Fruit fly (Drosophila melanogaster) whole organism, embryonic: ENCODE data around the gene Orc2.

Source experiments
- Abd-B ChIP-seq: fragments of 200-800 bp; sonication (Bioruptor generic); optimal IDR thresholded peaks from 2 replicates; lab custom pipeline; 2018; ENCODE audit warnings: missing biosample characterization, mild to moderate bottlenecking, missing genetic modification characterization, moderate library complexity
- Ada2b ChIP-seq: fragments of 200-800 bp; sonication (Bioruptor generic); IDR thresholded peaks from 2 replicates; pipeline ENCODE4 v1.3.6; 2022; ENCODE audit warnings: missing biosample characterization, missing genetic modification characterization
- Atf-2 ChIP-seq: fragments of 200-800 bp; sonication (Bioruptor generic); optimal IDR thresholded peaks from 2 replicates; lab custom pipeline; 2016; ENCODE audit warnings: missing biosample characterization, missing genetic modification characterization
- Atf6 ChIP-seq: fragments of 200-800 bp; sonication (Bioruptor generic); IDR thresholded peaks from 2 replicates; pipeline ENCODE4 v1.3.6; 2022; ENCODE audit warnings: missing biosample characterization, missing genetic modification characterization
- CG10274 ChIP-seq: fragments of 200-800 bp; sonication (Bioruptor generic); optimal IDR thresholded peaks from 3 replicates; lab custom pipeline; 2017; ENCODE audit warnings: missing biosample characterization, mild to moderate bottlenecking, missing genetic modification characterization
- CG11456 ChIP-seq: fragments of 200-800 bp; sonication (Bioruptor generic); IDR thresholded peaks from 3 replicates; pipeline ENCODE4 v1.3.6; 2022; ENCODE audit warnings: missing biosample characterization, missing genetic modification characterization
- CG15601 ChIP-seq: fragments of 200-800 bp; sonication (Bioruptor generic); optimal IDR thresholded peaks from 3 replicates; lab custom pipeline; 2019; ENCODE audit warnings: missing biosample characterization, mild to moderate bottlenecking, missing genetic modification characterization, moderate library complexity
- CG1602 ChIP-seq: fragments of 200-800 bp; sonication (Bioruptor generic); optimal IDR thresholded peaks from 3 replicates; lab custom pipeline; 2016; ENCODE audit warnings: missing biosample characterization, missing genetic modification characterization
- CG1603 ChIP-seq: fragments of 200-800 bp; sonication (Bioruptor generic); optimal IDR thresholded peaks from 2 replicates; lab custom pipeline; 2019; ENCODE audit warnings: missing biosample characterization, mild to moderate bottlenecking, missing genetic modification characterization, moderate library complexity
- CG17568 ChIP-seq: fragments of 200-800 bp; sonication (Bioruptor generic); optimal IDR thresholded peaks from 2 replicates; lab custom pipeline; 2018; ENCODE audit warnings: missing biosample characterization, mild to moderate bottlenecking, missing genetic modification characterization, moderate library complexity
- CG17612 ChIP-seq: fragments of 200-800 bp; sonication (Bioruptor generic); IDR thresholded peaks from 2 replicates; pipeline ENCODE4 v1.3.6; 2022; ENCODE audit warnings: missing biosample characterization, missing genetic modification characterization
- CG2129 ChIP-seq: fragments of 200-800 bp; sonication (Bioruptor generic); IDR thresholded peaks from 2 replicates; pipeline ENCODE4 v1.3.6; 2022; ENCODE audit warnings: missing biosample characterization, missing genetic modification characterization; ENCODE audit not compliant: partially characterized antibody
- CG31224 ChIP-seq: fragments of 200-800 bp; sonication (Bioruptor generic); IDR thresholded peaks from 2 replicates; pipeline ENCODE4 v1.3.6; 2022; ENCODE audit warnings: missing biosample characterization, missing genetic modification characterization
- CG5180 ChIP-seq: fragments of 200-800 bp; sonication (Bioruptor generic); optimal IDR thresholded peaks from 3 replicates; lab custom pipeline; 2017; ENCODE audit warnings: missing biosample characterization, missing genetic modification characterization, mild to moderate bottlenecking, moderate library complexity, missing genetic modification reagents
- CG6689 ChIP-seq: fragments of 200-800 bp; sonication (Bioruptor generic); IDR thresholded peaks from 2 replicates; pipeline ENCODE4 v1.3.6; 2022; ENCODE audit warnings: missing biosample characterization, missing genetic modification characterization
- CG8765 ChIP-seq: fragments of 200-800 bp; sonication (Bioruptor generic); IDR thresholded peaks from 2 replicates; pipeline ENCODE4 v1.3.6; 2022; ENCODE audit warnings: missing biosample characterization, missing genetic modification characterization
- Doc2 ChIP-seq: fragments of 200-800 bp; sonication (Bioruptor generic); IDR thresholded peaks from 2 replicates; pipeline ENCODE4 v1.3.6; 2022; ENCODE audit warnings: missing biosample characterization, missing genetic modification characterization
- Ets65A ChIP-seq: fragments of 200-800 bp; sonication (Bioruptor generic); peaks from one replicate; lab custom pipeline; 2016; ENCODE audit warnings: missing biosample characterization, missing genetic modification characterization
- Fer2 ChIP-seq: fragments of 200-800 bp; sonication (Bioruptor generic); optimal IDR thresholded peaks from 2 replicates; lab custom pipeline; 2018; ENCODE audit warnings: missing biosample characterization, mild to moderate bottlenecking, missing genetic modification characterization, moderate library complexity
- H2.0 ChIP-seq: fragments of 200-800 bp; sonication (Bioruptor generic); IDR thresholded peaks from 2 replicates; pipeline ENCODE4 v1.3.6; 2022; ENCODE audit warnings: missing biosample characterization, missing genetic modification characterization
- HLH3B ChIP-seq: fragments of 200-800 bp; sonication (Bioruptor generic); IDR thresholded peaks from 2 replicates; pipeline ENCODE4 v1.3.6; 2022; ENCODE audit warnings: missing biosample characterization, missing genetic modification characterization
- Hr39 ChIP-seq: fragments of >200 bp; optimal IDR thresholded peaks from 2 replicates; lab custom pipeline; 2017
- Oli ChIP-seq: fragments of 200-800 bp; sonication (Bioruptor generic); optimal IDR thresholded peaks from 2 replicates; lab custom pipeline; 2018; ENCODE audit warnings: missing biosample characterization, mild to moderate bottlenecking, missing genetic modification characterization, moderate library complexity
- Ptx1 ChIP-seq: fragments of 200-800 bp; sonication (Bioruptor generic); IDR thresholded peaks from 2 replicates; pipeline ENCODE4 v1.3.6; 2022; ENCODE audit warnings: missing biosample characterization, missing genetic modification characterization
- Rfx ChIP-seq: fragments of 200-800 bp; sonication (Bioruptor generic); IDR thresholded peaks from 2 replicates; pipeline ENCODE4 v1.3.6; 2022; ENCODE audit warnings: missing biosample characterization, missing genetic modification characterization
- Scr ChIP-seq: fragments of 200-800 bp; sonication (Bioruptor generic); IDR thresholded peaks from 2 replicates; pipeline ENCODE4 v1.3.6; 2022; ENCODE audit warnings: missing biosample characterization, missing genetic modification characterization; ENCODE audit not compliant: partially characterized antibody
- Usf ChIP-seq: fragments of 200-800 bp; sonication (Bioruptor generic); optimal IDR thresholded peaks from 2 replicates; lab custom pipeline; 2017; ENCODE audit warnings: missing genotype, missing biosample characterization, missing genetic modification characterization
- ase ChIP-seq: fragments of 200-800 bp; sonication (Bioruptor generic); IDR thresholded peaks from 3 replicates; pipeline ENCODE4 v1.3.6; 2022; ENCODE audit warnings: missing biosample characterization, missing genetic modification characterization
- az2 ChIP-seq: fragments of 200-800 bp; sonication (Bioruptor generic); optimal IDR thresholded peaks from 3 replicates; lab custom pipeline; 2016; ENCODE audit warnings: missing biosample characterization, missing genetic modification characterization
- bowl ChIP-seq: fragments of 200-800 bp; sonication (Bioruptor generic); IDR thresholded peaks from 2 replicates; pipeline ENCODE4 v1.3.6; 2022; ENCODE audit warnings: missing biosample characterization, missing genetic modification characterization
- cato ChIP-seq: fragments of 200-800 bp; sonication (Bioruptor generic); optimal IDR thresholded peaks from 2 replicates; lab custom pipeline; 2016; ENCODE audit warnings: missing biosample characterization, missing genetic modification characterization, borderline replicate concordance
- caup ChIP-seq: fragments of 200-800 bp; sonication (Bioruptor generic); optimal IDR thresholded peaks from 3 replicates; lab custom pipeline; 2017; ENCODE audit warnings: missing biosample characterization, mild to moderate bottlenecking, missing genetic modification characterization, moderate library complexity; ENCODE audit not compliant: severe bottlenecking
- cg ChIP-seq: fragments of 200-800 bp; sonication (Bioruptor generic); optimal IDR thresholded peaks from 3 replicates; lab custom pipeline; 2019; ENCODE audit warnings: missing biosample characterization, mild to moderate bottlenecking, missing genetic modification characterization, moderate library complexity
- dysf ChIP-seq: fragments of 200-800 bp; sonication (Bioruptor generic); IDR thresholded peaks from 3 replicates; pipeline ENCODE4 v1.3.6; 2022; ENCODE audit warnings: missing biosample characterization, missing genetic modification characterization
- en ChIP-seq: fragments of 200-800 bp; sonication (Bioruptor generic); optimal IDR thresholded peaks from 2 replicates; lab custom pipeline; 2016; ENCODE audit warnings: missing biosample characterization, missing genetic modification characterization
- esg ChIP-seq: fragments of 200-800 bp; sonication (Bioruptor generic); conservative IDR thresholded peaks from 2 replicates; pipeline ENCODE4 v1.3.6; 2022; ENCODE audit warnings: missing biosample characterization, missing genetic modification characterization
- ewg ChIP-seq: fragments of 200-800 bp; sonication (Bioruptor generic); optimal IDR thresholded peaks from 3 replicates; lab custom pipeline; 2017; ENCODE audit warnings: mild to moderate bottlenecking, missing biosample characterization, missing genetic modification reagents, missing genetic modification characterization
- grau ChIP-seq: fragments of 200-800 bp; optimal IDR thresholded peaks from 3 replicates; lab custom pipeline; 2019; ENCODE audit warnings: missing biosample characterization, mild to moderate bottlenecking, missing genetic modification characterization, moderate library complexity
- nmo ChIP-seq: fragments of 200-800 bp; sonication (Bioruptor generic); optimal IDR thresholded peaks from 2 replicates; lab custom pipeline; 2018; ENCODE audit warnings: missing biosample characterization, mild to moderate bottlenecking, missing genetic modification characterization, moderate library complexity
- otp ChIP-seq: fragments of 200-800 bp; sonication (Bioruptor generic); IDR thresholded peaks from 3 replicates; pipeline ENCODE4, ENCODE4 v1.3.6; 2022; ENCODE audit warnings: missing biosample characterization, missing genetic modification characterization
- pho ChIP-seq: fragments of 200-800 bp; sonication (Bioruptor generic); optimal IDR thresholded peaks from 2 replicates; lab custom pipeline; 2016; ENCODE audit warnings: missing biosample characterization, missing genetic modification characterization
- rib ChIP-seq: fragments of 200-800 bp; sonication (Bioruptor generic); IDR thresholded peaks from 2 replicates; pipeline ENCODE4 v1.3.6; 2022; ENCODE audit warnings: missing biosample characterization, missing genetic modification characterization
- row ChIP-seq: fragments of 200-800 bp; sonication (Bioruptor generic); IDR thresholded peaks from 3 replicates; pipeline ENCODE4 v1.3.6; 2022; ENCODE audit warnings: missing biosample characterization, missing genetic modification characterization
- schlank ChIP-seq: fragments of 200-800 bp; sonication (Bioruptor generic); optimal IDR thresholded peaks from 2 replicates; lab custom pipeline; 2018; ENCODE audit warnings: missing biosample characterization, mild to moderate bottlenecking, missing genetic modification characterization
- sim ChIP-seq: fragments of 200-800 bp; sonication (Bioruptor generic); IDR thresholded peaks from 2 replicates; pipeline ENCODE4 v1.3.6; 2022; ENCODE audit warnings: missing biosample characterization, missing genetic modification characterization
- sima ChIP-seq: fragments of 200-800 bp; sonication (Bioruptor generic); optimal IDR thresholded peaks from 2 replicates; lab custom pipeline; 2016; ENCODE audit warnings: missing biosample characterization, missing genetic modification characterization
- slou ChIP-seq: fragments of 200-800 bp; sonication (Bioruptor generic); optimal IDR thresholded peaks from 3 replicates; lab custom pipeline; 2016; ENCODE audit warnings: missing biosample characterization, missing genetic modification characterization
- stwl ChIP-seq: fragments of 200-800 bp; sonication (Bioruptor generic); optimal IDR thresholded peaks from 3 replicates; lab custom pipeline; 2018; ENCODE audit warnings: missing biosample characterization, mild to moderate bottlenecking, missing genetic modification characterization, moderate library complexity
- toy ChIP-seq: fragments of 200-800 bp; sonication (Bioruptor generic); IDR thresholded peaks from 2 replicates; pipeline ENCODE4 v1.3.6; 2022; ENCODE audit warnings: missing biosample characterization, missing genetic modification characterization
- z ChIP-seq: fragments of 200-800 bp; sonication (Bioruptor generic); IDR thresholded peaks from 3 replicates; pipeline ENCODE4 v1.3.6; 2022; ENCODE audit warnings: missing biosample characterization, missing genetic modification characterization

The Orc2 gene

DNA sequence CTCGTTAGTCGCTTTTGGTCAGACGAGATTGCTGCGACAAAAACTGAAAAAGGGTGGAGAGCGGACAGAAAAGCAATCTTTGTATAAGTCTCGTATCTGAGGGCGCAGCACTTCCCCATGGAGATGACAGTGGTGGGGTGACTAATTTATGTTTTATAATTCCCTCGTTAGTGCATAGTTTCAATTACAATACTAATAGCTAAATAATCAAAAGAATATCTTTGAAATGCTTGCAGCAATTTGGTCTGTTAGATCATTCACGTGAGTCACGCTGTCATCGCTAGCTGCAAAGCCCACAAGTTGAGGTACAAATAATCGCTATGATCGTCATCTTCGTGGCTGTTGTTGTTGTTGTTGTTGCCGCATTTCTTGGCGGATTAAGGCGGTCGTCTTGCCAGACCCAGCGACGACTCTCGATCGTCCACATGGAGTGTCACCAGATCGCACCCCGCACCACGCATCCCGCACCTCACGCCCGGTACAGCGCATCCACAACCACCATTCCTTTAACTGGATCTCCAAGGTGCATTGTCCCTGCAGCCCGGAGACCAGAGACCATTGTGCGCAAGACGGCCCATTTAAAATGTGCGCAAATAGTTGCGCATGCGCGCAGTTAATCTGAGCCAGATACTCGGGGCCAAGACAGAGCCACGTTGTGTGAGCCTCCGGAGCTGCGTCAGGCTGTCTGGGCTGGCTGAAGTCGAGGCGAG is 42.7 kb upstream of the Orc2 start (continued):
- no peak for TF ChIP-seq bowl
- peak; percentile 7 for TF ChIP-seq CG15601
- peak; percentile 68 for TF ChIP-seq Ada2b (GFP tag; lab: Robert Waterston, UW)
- TF ChIP-seq CG17568, result no peak
- TF ChIP-seq az2 (GFP tag; lab: Kevin White, UChicago), result peak; percentile 18
- no peak for TF ChIP-seq slou (GFP tag; lab: Kevin White, UChicago)
- TF ChIP-seq CG1603 (tag; lab: Kevin White, UChicago), result peak; percentile 28
- 0 out of 2 replicates have a peak, but pooled peaks have one; percentile 19 for TF ChIP-seq CG2129 (GFP tag; lab: Robert Waterston, UW)
- peak; percentile 37; the same call in 1 of the 2 replicates for TF ChIP-seq Rfx
- no peak for TF ChIP-seq Atf-2 (GFP tag; lab: Kevin White, UChicago)
- no peak for TF ChIP-seq rib (GFP tag; lab: Robert Waterston, UW)
- TF ChIP-seq HLH3B (GFP tag; lab: Robert Waterston, UW), result peak; percentile 60
- peak; percentile 44 for TF ChIP-seq row (GFP tag; lab: Robert Waterston, UW)
- no peak for TF ChIP-seq CG1602
- TF ChIP-seq Abd-B (GFP tag; lab: Kevin White, UChicago), result no peak
- TF ChIP-seq CG8765, result no peak
- no peak for TF ChIP-seq cg (GFP tag; lab: Kevin White, UChicago)
- no peak for TF ChIP-seq Usf (GFP tag; lab: Kevin White, UChicago)
- 0 out of 3 replicates have a peak, but pooled peaks have one; percentile 21 for TF ChIP-seq CG11456 (GFP tag; lab: Robert Waterston, UW)
- TF ChIP-seq Fer2 (tag; lab: Kevin White, UChicago), result no peak
- TF ChIP-seq cato (GFP tag; lab: Kevin White, UChicago), result no peak
- no peak; the same call in 1 of the 2 replicates for TF ChIP-seq esg
- 0 out of 2 replicates have a peak, but pooled peaks have one; percentile 31 for TF ChIP-seq H2.0 (GFP tag; lab: Robert Waterston, UW)
- TF ChIP-seq CG10274 (GFP tag; lab: Kevin White, UChicago), result no peak
- TF ChIP-seq toy (GFP tag; lab: Robert Waterston, UW), result no peak
- TF ChIP-seq grau (tag; lab: Kevin White, UChicago), result peak; percentile 29
- TF ChIP-seq caup (GFP tag; lab: Kevin White, UChicago), result no peak
- TF ChIP-seq stwl (tag; lab: Kevin White, UChicago), result no peak
- peak; percentile 59 for TF ChIP-seq Scr (GFP tag; lab: Robert Waterston, UW)
- peak; percentile 20 for TF ChIP-seq nmo (GFP tag; lab: Kevin White, UChicago)
- TF ChIP-seq otp (GFP tag; lab: Robert Waterston, UW), result no peak
- no peak for TF ChIP-seq schlank (tag; lab: Kevin White, UChicago)
- no peak for TF ChIP-seq en (GFP tag; lab: Kevin White, UChicago)
- no peak for TF ChIP-seq Ets65A (GFP tag; lab: Kevin White, UChicago)
- no peak for TF ChIP-seq Hr39 (lab: Kevin White, UChicago)
- TF ChIP-seq ase (GFP tag; lab: Robert Waterston, UW), result 0 out of 3 replicates have a peak, but pooled peaks have one; percentile 52
- TF ChIP-seq sima (GFP tag; lab: Kevin White, UChicago), result no peak
- no peak for TF ChIP-seq Atf6 (GFP tag; lab: Robert Waterston, UW)
- no peak for TF ChIP-seq CG17612
- no peak for TF ChIP-seq pho (GFP tag; lab: Kevin White, UChicago)
- no peak for TF ChIP-seq Doc2 (GFP tag; lab: Robert Waterston, UW)
- TF ChIP-seq sim (GFP tag; lab: Robert Waterston, UW), result peak; percentile 55; the same call in 1 of the 2 replicates
- no peak for TF ChIP-seq CG31224 (GFP tag; lab: Robert Waterston, UW)
- TF ChIP-seq CG6689 (GFP tag; lab: Robert Waterston, UW), result peak; percentile 53; the same call in 1 of the 2 replicates
- TF ChIP-seq CG5180 (GFP tag; lab: Kevin White, UChicago), result no peak
- TF ChIP-seq z (GFP tag; lab: Robert Waterston, UW), result no peak
- TF ChIP-seq Ptx1, result 0 out of 2 replicates have a peak, but pooled peaks have one; percentile 21
- no peak for TF ChIP-seq Oli (tag; lab: Kevin White, UChicago)
- TF ChIP-seq ewg, result no peak
- peak; percentile 59 for TF ChIP-seq dysf (GFP tag; lab: Robert Waterston, UW)
